Worm (Caenorhabditis elegans) whole organism, L4 larva: Measurements from ENCODE around the gene Y51H4A.937.

Experiments used
- F10B5.3 ChIP-seq: sonication (generic microtip); optimal IDR thresholded peaks from 2 replicates; lab custom pipeline; 2016; ENCODE audit warnings: mild to moderate bottlenecking, missing genetic modification characterization, missing compliant biosample characterization
- F26F4.8 ChIP-seq: fragments of 200-800 bp; sonication (Bioruptor generic); conservative IDR thresholded peaks from 2 replicates; pipeline ENCODE4 v1.3.6; 2022; ENCODE audit warnings: missing genetic modification characterization, missing compliant biosample characterization
- T20F7.1 ChIP-seq: fragments of 200-800 bp; sonication (Bioruptor generic); optimal IDR thresholded peaks from 2 replicates; lab custom pipeline; 2018; ENCODE audit warnings: mild to moderate bottlenecking, missing genetic modification characterization, missing compliant biosample characterization
- Y105C5A.15 ChIP-seq: fragments of 200-800 bp; sonication (Bioruptor generic); IDR thresholded peaks from 2 replicates; pipeline ENCODE4 v1.3.6; 2022; ENCODE audit warnings: missing genetic modification characterization, missing compliant biosample characterization
- ZK337.2 ChIP-seq: fragments of 200-800 bp; sonication (Bioruptor generic); IDR thresholded peaks from 2 replicates; pipeline ENCODE4 v1.3.6; 2022; ENCODE audit warnings: missing genetic modification reagents, missing genetic modification characterization, missing compliant biosample characterization
- aly-2 ChIP-seq: sonication (generic microtip); optimal IDR thresholded peaks from 2 replicates; lab custom pipeline; 2018; ENCODE audit warnings: missing biosample characterization, missing genetic modification characterization
- arid-1 ChIP-seq: fragments of 200-800 bp; sonication (Bioruptor generic); conservative IDR thresholded peaks from 2 replicates; pipeline ENCODE4 v1.3.6; 2022; ENCODE audit warnings: missing genetic modification reagents, missing genetic modification characterization, missing compliant biosample characterization
- ceh-20 ChIP-seq: fragments of 200-800 bp; sonication (Bioruptor generic); IDR thresholded peaks from 2 replicates; pipeline ENCODE4 v1.3.6; 2022; ENCODE audit warnings: missing genetic modification reagents, missing genetic modification characterization, missing compliant biosample characterization
- ceh-62 ChIP-seq: sonication (generic microtip); optimal IDR thresholded peaks from 2 replicates; lab custom pipeline; 2017; ENCODE audit warnings: missing biosample characterization, missing genetic modification characterization
- daf-16 ChIP-seq, 3 experiments: sonication (generic microtip); optimal IDR thresholded peaks; 2 replicates each; lab custom pipeline; 2016 to 2017; ENCODE audit warnings: missing genetic modification characterization in 3 of 3, missing genetic modification reagents in 3 of 3, mild to moderate bottlenecking in 2 of 3, missing compliant biosample characterization in 2 of 3, missing biosample characterization in 1 of 3, moderate library complexity in 1 of 3
- dmd-9 ChIP-seq: fragments of 200-800 bp; sonication (Bioruptor generic); IDR thresholded peaks from 2 replicates; pipeline ENCODE4 v1.3.6; 2022; ENCODE audit warnings: missing genetic modification reagents, missing genetic modification characterization, missing compliant biosample characterization
- duxl-1 ChIP-seq: sonication (generic microtip); optimal IDR thresholded peaks from 2 replicates; lab custom pipeline; 2016; ENCODE audit warnings: mild to moderate bottlenecking, missing genetic modification characterization, moderate library complexity, missing compliant biosample characterization; ENCODE audit not compliant: poor library complexity
- dve-1 ChIP-seq: sonication (generic microtip); optimal IDR thresholded peaks from 2 replicates; lab custom pipeline; 2017; ENCODE audit warnings: antibody characterized with exemption, mild to moderate bottlenecking, missing genetic modification characterization, missing compliant biosample characterization; ENCODE audit not compliant: insufficient read depth
- egl-43 ChIP-seq: fragments of 200-800 bp; sonication (Bioruptor generic); IDR thresholded peaks from 2 replicates; pipeline ENCODE4 v1.3.6; 2022; ENCODE audit warnings: missing genetic modification reagents, missing genetic modification characterization, missing compliant biosample characterization
- fkh-10 ChIP-seq: fragments of 150-350 bp; optimal IDR thresholded peaks from 2 replicates; lab custom pipeline; 2014; ENCODE audit warnings: missing biosample characterization, missing genetic modification reagents, missing genetic modification characterization
- gei-8 ChIP-seq: fragments of 200-800 bp; sonication (Bioruptor generic); optimal IDR thresholded peaks from 2 replicates; lab custom pipeline; 2018; ENCODE audit warnings: mild to moderate bottlenecking, missing genetic modification characterization, missing compliant biosample characterization
- hlh-11 ChIP-seq: fragments of 200-800 bp; sonication (Bioruptor generic); optimal IDR thresholded peaks from 2 replicates; lab custom pipeline; 2018; ENCODE audit warnings: mild to moderate bottlenecking, missing genetic modification characterization, missing compliant biosample characterization
- hlh-30 ChIP-seq: sonication (generic microtip); optimal IDR thresholded peaks from 2 replicates; lab custom pipeline; 2017; ENCODE audit warnings: antibody characterized with exemption, mild to moderate bottlenecking, missing genetic modification characterization, missing compliant biosample characterization; ENCODE audit not compliant: insufficient read depth
- hmg-1.1 ChIP-seq: fragments of 200-800 bp; sonication (Bioruptor generic); IDR thresholded peaks from 2 replicates; pipeline ENCODE4 v1.3.6; 2022; ENCODE audit warnings: missing genetic modification reagents, missing genetic modification characterization, missing compliant biosample characterization
- lim-7 ChIP-seq: fragments of 200-800 bp; sonication (Bioruptor generic); IDR thresholded peaks from 2 replicates; pipeline ENCODE4 v1.3.6; 2022; ENCODE audit warnings: missing genetic modification characterization, missing compliant biosample characterization
- lin-1 ChIP-seq: fragments of 200-800 bp; sonication (Bioruptor generic); IDR thresholded peaks from 2 replicates; pipeline ENCODE4 v1.3.6; 2022; ENCODE audit warnings: missing genetic modification reagents, missing genetic modification characterization, missing compliant biosample characterization
- lin-15B ChIP-seq: fragments of 150-350 bp; sonication (generic microtip); optimal IDR thresholded peaks from 3 replicates; lab custom pipeline; 2014; ENCODE audit warnings: missing biosample characterization, missing genetic modification characterization
- lin-29 ChIP-seq: fragments of 200-800 bp; sonication (Bioruptor generic); IDR thresholded peaks from 2 replicates; pipeline ENCODE4 v1.3.6; 2022; ENCODE audit warnings: missing genetic modification reagents, missing genetic modification characterization, missing compliant biosample characterization
- lir-3 ChIP-seq: sonication (generic microtip); optimal IDR thresholded peaks from 2 replicates; lab custom pipeline; 2016; ENCODE audit warnings: mild to moderate bottlenecking, missing genetic modification characterization, missing compliant biosample characterization
- lsy-2 ChIP-seq, 2 experiments: fragments of 150-350 bp in 1 of 2; sonication (generic microtip) in 1 of 2; optimal IDR thresholded peaks; 2 replicates each; lab custom pipeline; 2014 to 2017; ENCODE audit warnings: missing biosample characterization in 2 of 2, missing genetic modification characterization in 2 of 2
- madf-9 ChIP-seq: fragments of 200-800 bp; sonication (Bioruptor generic); conservative IDR thresholded peaks from 2 replicates; pipeline ENCODE4 v1.3.6; 2022; ENCODE audit warnings: missing genetic modification reagents, missing genetic modification characterization, missing compliant biosample characterization
- mdl-1 ChIP-seq, 2 experiments: fragments of 150-350 bp in 1 of 2; sonication (generic microtip) in 1 of 2; optimal IDR thresholded peaks; 2 replicates each; lab custom pipeline; 2014 to 2017; ENCODE audit warnings: missing biosample characterization in 2 of 2, missing genetic modification characterization in 2 of 2
- mdt-29 ChIP-seq: fragments of 200-800 bp; sonication (Bioruptor generic); IDR thresholded peaks from 2 replicates; pipeline ENCODE4 v1.3.6; 2022; ENCODE audit warnings: missing genetic modification reagents, missing genetic modification characterization, missing compliant biosample characterization
- mxl-2 ChIP-seq: fragments of 200-800 bp; sonication (Bioruptor generic); conservative IDR thresholded peaks from 2 replicates; pipeline ENCODE4 v1.3.6; 2022; ENCODE audit warnings: missing genetic modification reagents, missing genetic modification characterization, missing compliant biosample characterization
- mxl-3 ChIP-seq: fragments of 200-800 bp; sonication (Bioruptor generic); optimal IDR thresholded peaks from 2 replicates; lab custom pipeline; 2018; ENCODE audit warnings: mild to moderate bottlenecking, missing genetic modification characterization, missing compliant biosample characterization
- nhr-10 ChIP-seq: fragments of 150-350 bp; optimal IDR thresholded peaks from 2 replicates; lab custom pipeline; 2014; ENCODE audit warnings: missing biosample characterization, missing genetic modification characterization
- nhr-102 ChIP-seq: sonication (generic microtip); optimal IDR thresholded peaks from 2 replicates; lab custom pipeline; 2016; ENCODE audit warnings: mild to moderate bottlenecking, missing genetic modification characterization, moderate library complexity, missing compliant biosample characterization
- nhr-11 ChIP-seq: fragments of 150-350 bp; optimal IDR thresholded peaks from 2 replicates; lab custom pipeline; 2014; ENCODE audit warnings: missing biosample characterization, missing genetic modification characterization
- nhr-25 ChIP-seq: sonication (generic microtip); optimal IDR thresholded peaks from 2 replicates; lab custom pipeline; 2017; ENCODE audit warnings: missing genetic modification characterization, mild to moderate bottlenecking, missing compliant biosample characterization, antibody characterized with exemption, moderate library complexity, borderline replicate concordance; ENCODE audit not compliant: insufficient read depth
- nhr-48 ChIP-seq: sonication (generic microtip); optimal IDR thresholded peaks from 2 replicates; lab custom pipeline; 2016; ENCODE audit warnings: mild to moderate bottlenecking, missing genetic modification characterization, missing compliant biosample characterization
- nhr-6 ChIP-seq: fragments of 150-350 bp; optimal IDR thresholded peaks from 2 replicates; lab custom pipeline; 2014; ENCODE audit warnings: missing biosample characterization, missing genetic modification characterization
- nhr-76 ChIP-seq: fragments of 150-350 bp; optimal IDR thresholded peaks from 2 replicates; lab custom pipeline; 2014; ENCODE audit warnings: missing biosample characterization, missing genetic modification characterization
- nhr-77 ChIP-seq: fragments of 150-350 bp; optimal IDR thresholded peaks from 2 replicates; lab custom pipeline; 2014; ENCODE audit warnings: missing biosample characterization, missing genetic modification characterization
- php-3 ChIP-seq: fragments of 200-800 bp; sonication (Bioruptor generic); IDR thresholded peaks from 2 replicates; pipeline ENCODE4 v1.3.6; 2022; ENCODE audit warnings: missing genetic modification reagents, missing genetic modification characterization, missing compliant biosample characterization
- pqm-1 ChIP-seq: sonication (generic microtip); optimal IDR thresholded peaks from 2 replicates; lab custom pipeline; 2017; ENCODE audit warnings: missing biosample characterization, missing genetic modification characterization
- saeg-2 ChIP-seq: fragments of 200-800 bp; sonication (Bioruptor generic); IDR thresholded peaks from 2 replicates; pipeline ENCODE4 v1.3.6; 2022; ENCODE audit warnings: missing genetic modification reagents, missing genetic modification characterization, missing compliant biosample characterization
- snpc-1.2 ChIP-seq: fragments of 200-800 bp; sonication (Bioruptor generic); IDR thresholded peaks from 2 replicates; pipeline ENCODE4 v1.3.6; 2022; ENCODE audit warnings: missing genetic modification reagents, missing genetic modification characterization, missing compliant biosample characterization
- snpc-4 ChIP-seq: fragments of 150-350 bp; optimal IDR thresholded peaks from 2 replicates; lab custom pipeline; 2014; ENCODE audit warnings: missing biosample characterization, missing genetic modification characterization
- tra-1 ChIP-seq: fragments of 200-800 bp; sonication (Bioruptor generic); IDR thresholded peaks from 2 replicates; pipeline ENCODE4 v1.3.6; 2022; ENCODE audit warnings: missing genetic modification reagents, missing genetic modification characterization, missing compliant biosample characterization
- unc-62 ChIP-seq, 3 experiments: fragments of 150-350 bp in 1 of 3; sonication (generic microtip); optimal IDR thresholded peaks in 2 of 3; peaks in 1 of 3; 1 replicate in 1 of 3; 2 replicates in 2 of 3; lab custom pipeline; 2014 to 2017; ENCODE audit warnings: missing biosample characterization in 3 of 3, missing genetic modification characterization in 3 of 3, missing genetic modification reagents in 3 of 3, missing genotype in 1 of 3
- vab-7 ChIP-seq: fragments of 200-800 bp; sonication (Bioruptor generic); IDR thresholded peaks from 2 replicates; pipeline ENCODE4 v1.3.6; 2022; ENCODE audit warnings: missing genetic modification reagents, missing genetic modification characterization, missing compliant biosample characterization
- zfp-3 ChIP-seq: fragments of 200-800 bp; sonication (Bioruptor generic); conservative IDR thresholded peaks from 2 replicates; pipeline ENCODE4 v1.3.6; 2022; ENCODE audit warnings: missing genetic modification reagents, missing genetic modification characterization, missing compliant biosample characterization
- zip-2 ChIP-seq: fragments of 150-350 bp; optimal IDR thresholded peaks from 2 replicates; lab custom pipeline; 2014; ENCODE audit warnings: missing biosample characterization, missing genetic modification characterization

The Y51H4A.937 gene

ce11 chrIV:16492327-16492726, 36.1 kb upstream of the Y51H4A.937 start (continued):
- TF ChIP-seq Y105C5A.15 (GFP tag; lab: Robert Waterston, UW) (no peak), dmd-9 (peak; percentile 80), lsy-2 (tag; optimal IDR thresholded peaks at IDR 0.05; lab: Kevin White, UChicago) (peak; percentile 73 to 82), arid-1 (GFP tag; lab: Robert Waterston, UW) (peak; percentile 63), nhr-25 (peak; percentile 78), snpc-4 (no peak), mdl-1 (tag; optimal IDR thresholded peaks at IDR 0.05; lab: Kevin White, UChicago) (peak; percentile 55 to 88), F26F4.8 (GFP tag; lab: Robert Waterston, UW) (no peak), unc-62 (GFP tag; optimal IDR thresholded peaks at IDR 0.05 in 1 of 2; lab: Kevin White, UChicago) (peak in 1 of 2 experiments; percentile 18), unc-62 (tag; optimal IDR thresholded peaks at IDR 0.05; lab: Kevin White, UChicago) (no peak), hlh-11 (peak; percentile 95), F10B5.3 (tag; lab: Kevin White, UChicago) (peak; percentile 41), mdt-29 (GFP tag; lab: Robert Waterston, UW) (no peak), madf-9 (peak; percentile 92), zfp-3 (peak; percentile 50; the same call in 1 of the 2 replicates), nhr-48 (tag; lab: Kevin White, UChicago) (peak; percentile 76), nhr-102 (tag; lab: Kevin White, UChicago) (peak; percentile 75), vab-7 (GFP tag; lab: Robert Waterston, UW) (no peak; the same call in 1 of the 2 replicates), snpc-1.2 (GFP tag; lab: Robert Waterston, UW) (0 out of 2 replicates have a peak, but pooled peaks have one; percentile 7), php-3 (GFP tag; lab: Robert Waterston, UW) (no peak), ceh-20 (GFP tag; lab: Robert Waterston, UW) (peak; percentile 70), zip-2 (tag; lab: Kevin White, UChicago) (no peak), pqm-1 (no peak), lin-15B (tag; lab: Kevin White, UChicago) (no peak), nhr-11 (tag; lab: Kevin White, UChicago) (peak; percentile 57), T20F7.1 (GFP tag; lab: Kevin White, UChicago) (no peak), aly-2 (tag; lab: Kevin White, UChicago) (no peak), hlh-30 (tag; lab: Kevin White, UChicago) (peak; percentile 94), fkh-10 (peak; percentile 31), lir-3 (no peak), tra-1 (GFP tag; lab: Robert Waterston, UW) (peak; percentile 27; the same call in 1 of the 2 replicates), ZK337.2 (GFP tag; lab: Robert Waterston, UW) (0 out of 2 replicates have a peak, but pooled peaks have one; percentile 6), nhr-10 (tag; lab: Kevin White, UChicago) (peak; percentile 18), saeg-2 (0 out of 2 replicates have a peak, but pooled peaks have one; percentile 32), ceh-62 (tag; lab: Kevin White, UChicago) (no peak), hmg-1.1 (GFP tag; lab: Robert Waterston, UW) (peak; percentile 92), nhr-6 (peak; percentile 78), duxl-1 (tag; lab: Kevin White, UChicago) (peak; percentile 41), mxl-3 (GFP tag; lab: Kevin White, UChicago) (peak; percentile 64), lim-7 (GFP tag; lab: Robert Waterston, UW) (0 out of 2 replicates have a peak, but pooled peaks have one; percentile 32), nhr-76 (no peak), gei-8 (GFP tag; lab: Kevin White, UChicago) (peak; percentile 7), dve-1 (tag; lab: Kevin White, UChicago) (peak; percentile 94), lin-29 (GFP tag; lab: Robert Waterston, UW) (no peak), mxl-2 (no peak; the same call in 1 of the 2 replicates), lin-1 (0 out of 2 replicates have a peak, but pooled peaks have one; percentile 20), egl-43 (peak; percentile 90), nhr-77 (peak; percentile 71), daf-16 (GFP tag; optimal IDR thresholded peaks at IDR 0.05; lab: Kevin White, UChicago) (peak; percentile 43 to 71), daf-16 (tag; optimal IDR thresholded peaks at IDR 0.05; lab: Kevin White, UChicago) (peak; percentile 86)
